Fruit fly (Drosophila melanogaster) whole organism, prepupa: ENCODE results near the gene CG1236.

Source experiments
- CG31627 ChIP-seq: fragments of 200-800 bp; sonication (Bioruptor generic); optimal IDR thresholded peaks from 3 replicates; lab custom pipeline; 2016; ENCODE audit warnings: missing biosample characterization, missing genetic modification characterization
- Met ChIP-seq: fragments of 200-800 bp; sonication (Bioruptor generic); optimal IDR thresholded peaks from 3 replicates; lab custom pipeline; 2016; ENCODE audit warnings: missing biosample characterization, missing genetic modification characterization

- TF ChIP-seq CG31627 (GFP tag; lab: Kevin White, UChicago) (no peak), Met (no peak)
Observed at dm6 chr3R:5704982-5705381, 31.6 kb upstream of the CG1236 start.
